Fruit fly (Drosophila melanogaster): ENCODE results near the gene Vps26.

DNA sequence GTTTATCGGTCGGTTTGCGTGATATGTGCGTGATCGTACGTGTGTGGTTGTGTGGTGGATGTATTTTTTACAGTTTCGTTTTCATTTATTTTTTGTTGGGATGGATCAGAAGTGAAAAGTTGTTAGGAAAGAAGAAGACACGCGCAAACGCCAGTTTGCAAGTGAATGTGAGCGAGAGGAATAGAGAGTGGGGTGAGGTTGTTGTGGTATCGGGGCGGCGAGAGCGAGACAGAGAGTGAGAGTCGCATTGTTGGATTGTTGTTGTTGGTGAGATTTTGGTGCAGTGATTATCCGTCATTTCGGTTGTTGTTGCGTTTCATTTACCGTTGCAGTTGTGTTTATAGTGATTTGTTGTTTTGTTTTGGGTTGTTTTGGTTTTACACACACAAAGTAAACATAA, 19.9 kb downstream of the Vps26 start:
- TF ChIP-seq kay (GFP tag; ENCODE audit: borderline replicate concordance), result no peak
- no peak for TF ChIP-seq Crg-1 (GFP tag; optimal IDR thresholded peaks at IDR 0.05)
- TF ChIP-seq cic (GFP tag; optimal IDR thresholded peaks at IDR 0.05), result peak; percentile 8
- no peak for TF ChIP-seq CG11617 (GFP tag; optimal IDR thresholded peaks at IDR 0.05)
